Worm (Caenorhabditis elegans): ENCODE results near the gene M151.1.

- TF ChIP-seq nhr-12 (tag; optimal IDR thresholded peaks at IDR 0.05) = no peak
- TF ChIP-seq pha-4 (tag; optimal IDR thresholded peaks at IDR 0.05) = no peak
- no peak for TF ChIP-seq hmg-11 (tag; optimal IDR thresholded peaks at IDR 0.05)
- no peak for TF ChIP-seq nhr-77 (tag; optimal IDR thresholded peaks at IDR 0.05)
- no peak for TF ChIP-seq ZK546.5 (tag; optimal IDR thresholded peaks at IDR 0.05)
- no peak for TF ChIP-seq egl-27 (tag; optimal IDR thresholded peaks at IDR 0.05)
- TF ChIP-seq aly-2 (tag; optimal IDR thresholded peaks at IDR 0.05) = no peak
- no peak for TF ChIP-seq elt-2 (tag; optimal IDR thresholded peaks at IDR 0.05)
- TF ChIP-seq snpc-4 (tag; optimal IDR thresholded peaks at IDR 0.05) = no peak
- no peak for TF ChIP-seq pqm-1 (tag; optimal IDR thresholded peaks at IDR 0.05)
- no peak for TF ChIP-seq elt-3 (tag; optimal IDR thresholded peaks at IDR 0.05)
Measured at ce11 chrII:3665181-3665580, 23.9 kb downstream of the M151.1 start.

All from whole organism, L3 larva.